Fruit fly (Drosophila melanogaster): Measurements from ENCODE around the gene tal-3A.

tal-3A gene

dm6 chr3R:13793105-13793978 is 19.6 kb upstream of the tal-3A start (continued):
- TF ChIP-seq Hey (tag; optimal IDR thresholded peaks at IDR 0.05) (no peak), Dll (GFP tag; IDR thresholded peaks at IDR 0.05; ENCODE audit: partially characterized antibody) (no peak), CG17568 (GFP tag; optimal IDR thresholded peaks at IDR 0.05) (no peak), ttk (GFP tag; IDR thresholded peaks at IDR 0.05) (peak; percentile 52; the same call in 1 of the 2 replicates), ewg (GFP tag; optimal IDR thresholded peaks at IDR 0.05) (peak; percentile 17), CG2712 (tag; optimal IDR thresholded peaks at IDR 0.05) (peak; percentile 67), jing (GFP tag; optimal IDR thresholded peaks at IDR 0.05) (no peak), eve (GFP tag; optimal IDR thresholded peaks at IDR 0.05) (no peak), Atf-2 (GFP tag; optimal IDR thresholded peaks at IDR 0.05) (no peak), zfh1 (GFP tag; IDR thresholded peaks at IDR 0.05) (0 out of 3 replicates have a peak, but pooled peaks have one; percentile 38), CG16863 (GFP tag; optimal IDR thresholded peaks at IDR 0.05) (peak; percentile 5), oc (tag; optimal IDR thresholded peaks at IDR 0.05) (peak; percentile 35), mld (GFP tag; IDR thresholded peaks at IDR 0.05; ENCODE audit: partially characterized antibody) (no peak), sima (GFP tag; optimal IDR thresholded peaks at IDR 0.05) (no peak), nerfin-2 (GFP tag; IDR thresholded peaks at IDR 0.05; ENCODE audit: partially characterized antibody) (0 out of 2 replicates have a peak, but pooled peaks have one; percentile 12), CG12942 (GFP tag; optimal IDR thresholded peaks at IDR 0.05) (no peak), CG6689 (GFP tag; IDR thresholded peaks at IDR 0.05) (peak; percentile 43; the same call in 1 of the 2 replicates), CG1024 (GFP tag; IDR thresholded peaks at IDR 0.05) (no peak), pfk (GFP tag; optimal IDR thresholded peaks at IDR 0.05) (no peak), CrebB (tag; optimal IDR thresholded peaks at IDR 0.05) (no peak), CG10959 (GFP tag; IDR thresholded peaks at IDR 0.05) (no peak), lab (GFP tag; optimal IDR thresholded peaks at IDR 0.05) (no peak), CG18764 (GFP tag; optimal IDR thresholded peaks at IDR 0.05) (no peak), Sry-β (GFP tag; optimal IDR thresholded peaks at IDR 0.05) (no peak), CG13894 (tag; optimal IDR thresholded peaks at IDR 0.05) (no peak)

- peak; percentile 6 for TF ChIP-seq CG4617 (GFP tag; optimal IDR thresholded peaks at IDR 0.05; ENCODE audit: borderline replicate concordance)
- peak; percentile 85 for TF ChIP-seq CG2678 (tag; optimal IDR thresholded peaks at IDR 0.05)
- peak; percentile 57; the same call in 1 of the 2 replicates for TF ChIP-seq CG31441 (GFP tag; IDR thresholded peaks at IDR 0.05)
- no peak for TF ChIP-seq CG15479 (GFP tag; optimal IDR thresholded peaks at IDR 0.05)
- TF ChIP-seq CG10654 (GFP tag; optimal IDR thresholded peaks at IDR 0.05): peak; percentile 38
- TF ChIP-seq CG16779 (GFP tag; IDR thresholded peaks at IDR 0.05): no peak
- no peak for TF ChIP-seq disco-r (GFP tag; optimal IDR thresholded peaks at IDR 0.05)
- TF ChIP-seq CG1792 (GFP tag; optimal IDR thresholded peaks at IDR 0.05): no peak
- peak; percentile 36 for TF ChIP-seq tio (GFP tag; optimal IDR thresholded peaks at IDR 0.05)
- TF ChIP-seq Fer3 (tag; optimal IDR thresholded peaks at IDR 0.05): peak; percentile 12
- peak; percentile 12; the same call in 1 of the 3 replicates for TF ChIP-seq Optix (GFP tag; IDR thresholded peaks at IDR 0.05)
- no peak for TF ChIP-seq pum (GFP tag; optimal IDR thresholded peaks at IDR 0.05)
- no peak for TF ChIP-seq hkb (optimal IDR thresholded peaks at IDR 0.05)
- peak; percentile 80 for TF ChIP-seq hkb (GFP tag; IDR thresholded peaks at IDR 0.05)
- TF ChIP-seq Sry-β (GFP tag; optimal IDR thresholded peaks at IDR 0.05): no peak
- no peak for TF ChIP-seq Hand (GFP tag; optimal IDR thresholded peaks at IDR 0.05)
- no peak for TF ChIP-seq ash1 (GFP tag; optimal IDR thresholded peaks at IDR 0.05)
- peak; percentile 29 for TF ChIP-seq Nf-YB (GFP tag; optimal IDR thresholded peaks at IDR 0.05)
- TF ChIP-seq Dip2 (GFP tag; IDR thresholded peaks at IDR 0.05): no peak
- TF ChIP-seq Fer2 (tag; optimal IDR thresholded peaks at IDR 0.05): no peak
- TF ChIP-seq zen (tag; optimal IDR thresholded peaks at IDR 0.05): no peak
- TF ChIP-seq fd102C (GFP tag; optimal IDR thresholded peaks at IDR 0.05): no peak
- no peak for TF ChIP-seq gsb (GFP tag; IDR thresholded peaks at IDR 0.05)
- TF ChIP-seq danr (GFP tag; IDR thresholded peaks at IDR 0.05): 0 out of 2 replicates have a peak, but pooled peaks have one; percentile 18
Observed at dm6 chr3R:13793979-13794665, 18.8 kb upstream of the tal-3A start.

Measured in whole organism, embryonic.